Fruit fly (Drosophila melanogaster) whole organism, embryonic: Measurements from ENCODE around the gene Spn38F.

Experiments used
- Abd-B ChIP-seq: fragments of 200-800 bp; sonication (Bioruptor generic); optimal IDR thresholded peaks from 2 replicates; lab custom pipeline; 2018; ENCODE audit warnings: missing biosample characterization, mild to moderate bottlenecking, missing genetic modification characterization, moderate library complexity
- Aef1 ChIP-seq: fragments of 200-800 bp; sonication (Bioruptor generic); IDR thresholded peaks from 3 replicates; pipeline ENCODE4 v1.3.6; 2022; ENCODE audit warnings: missing biosample characterization, missing genetic modification characterization
- BtbVII ChIP-seq: fragments of 200-800 bp; sonication (Bioruptor generic); optimal IDR thresholded peaks from 3 replicates; lab custom pipeline; 2017; ENCODE audit warnings: missing biosample characterization, mild to moderate bottlenecking, missing genetic modification characterization
- CG10321 ChIP-seq: fragments of 200-800 bp; sonication (Bioruptor generic); IDR thresholded peaks from 2 replicates; pipeline ENCODE4 v1.3.6; 2022; ENCODE audit warnings: missing biosample characterization, missing genetic modification characterization
- CG11085 ChIP-seq: fragments of 200-800 bp; sonication (Bioruptor generic); IDR thresholded peaks from 2 replicates; pipeline ENCODE4 v1.3.6; 2022; ENCODE audit warnings: missing biosample characterization, missing genetic modification characterization
- CG12744 ChIP-seq: fragments of 200-800 bp; sonication (Bioruptor generic); optimal IDR thresholded peaks from 2 replicates; lab custom pipeline; 2016; ENCODE audit warnings: missing biosample characterization, missing genetic modification characterization
- CG13624 ChIP-seq: fragments of 200-800 bp; sonication (Bioruptor generic); optimal IDR thresholded peaks from 2 replicates; lab custom pipeline; 2016; ENCODE audit warnings: missing biosample characterization, missing genetic modification characterization
- CG13894 ChIP-seq: fragments of 200-800 bp; sonication (Bioruptor generic); optimal IDR thresholded peaks from 3 replicates; lab custom pipeline; 2018; ENCODE audit warnings: missing biosample characterization, mild to moderate bottlenecking, missing genetic modification characterization, moderate library complexity
- CG16863 ChIP-seq: fragments of 200-800 bp; sonication (Bioruptor generic); optimal IDR thresholded peaks from 3 replicates; lab custom pipeline; 2016; ENCODE audit warnings: missing biosample characterization, missing genetic modification characterization
- CG2120 ChIP-seq: fragments of 200-800 bp; sonication (Bioruptor generic); optimal IDR thresholded peaks from 3 replicates; lab custom pipeline; 2016; ENCODE audit warnings: missing biosample characterization, missing genetic modification characterization
- CG2202 ChIP-seq: fragments of 200-800 bp; sonication (Bioruptor generic); optimal IDR thresholded peaks from 2 replicates; lab custom pipeline; 2018; ENCODE audit warnings: missing biosample characterization, mild to moderate bottlenecking, missing genetic modification characterization
- CG3065 ChIP-seq: fragments of 200-800 bp; sonication (Bioruptor generic); optimal IDR thresholded peaks from 2 replicates; lab custom pipeline; 2016; ENCODE audit warnings: missing biosample characterization, missing genetic modification characterization
- CG3407 ChIP-seq: fragments of 200-800 bp; sonication (Bioruptor generic); optimal IDR thresholded peaks from 2 replicates; lab custom pipeline; 2018; ENCODE audit warnings: missing biosample characterization, mild to moderate bottlenecking, missing genetic modification characterization
- CG42726 ChIP-seq: fragments of 200-800 bp; sonication (Bioruptor generic); IDR thresholded peaks from 2 replicates; pipeline ENCODE4 v1.3.6; 2022; ENCODE audit warnings: missing biosample characterization, missing genetic modification characterization; ENCODE audit not compliant: partially characterized antibody
- CG6175 ChIP-seq: fragments of 200-800 bp; sonication (Bioruptor generic); IDR thresholded peaks from 3 replicates; pipeline ENCODE4 v1.3.6; 2022; ENCODE audit warnings: missing biosample characterization, missing genetic modification characterization
- CG6254 ChIP-seq: fragments of 200-800 bp; sonication (Bioruptor generic); optimal IDR thresholded peaks from 3 replicates; lab custom pipeline; 2017; ENCODE audit warnings: mild to moderate bottlenecking, missing biosample characterization, missing genetic modification reagents, missing genetic modification characterization
- CG6765 ChIP-seq: fragments of 200-800 bp; sonication (Bioruptor generic); optimal IDR thresholded peaks from 3 replicates; lab custom pipeline; 2017; ENCODE audit warnings: missing biosample characterization, mild to moderate bottlenecking, missing genetic modification characterization
- CG7357 ChIP-seq: fragments of 200-800 bp; sonication (Bioruptor generic); IDR thresholded peaks from 3 replicates; pipeline ENCODE4 v1.3.6; 2022; ENCODE audit warnings: missing biosample characterization, missing genetic modification characterization
- CG7556 ChIP-seq: fragments of 200-800 bp; sonication (Bioruptor generic); optimal IDR thresholded peaks from 2 replicates; lab custom pipeline; 2017; ENCODE audit warnings: missing biosample characterization, mild to moderate bottlenecking, missing genetic modification characterization
- CG7839 ChIP-seq: fragments of 200-800 bp; sonication (Bioruptor generic); optimal IDR thresholded peaks from 3 replicates; lab custom pipeline; 2018; ENCODE audit warnings: missing biosample characterization, mild to moderate bottlenecking, missing genetic modification characterization, moderate library complexity
- CG7928 ChIP-seq: fragments of 200-800 bp; sonication (Bioruptor generic); optimal IDR thresholded peaks from 2 replicates; lab custom pipeline; 2017; ENCODE audit warnings: missing biosample characterization, mild to moderate bottlenecking, missing genetic modification characterization
- D19B ChIP-seq: fragments of 200-800 bp; sonication (Bioruptor generic); optimal IDR thresholded peaks from 2 replicates; lab custom pipeline; 2017; ENCODE audit warnings: missing biosample characterization, mild to moderate bottlenecking, missing genetic modification characterization
- Doc2 ChIP-seq: fragments of 200-800 bp; sonication (Bioruptor generic); IDR thresholded peaks from 2 replicates; pipeline ENCODE4 v1.3.6; 2022; ENCODE audit warnings: missing biosample characterization, missing genetic modification characterization
- ERR ChIP-seq: fragments of 200-800 bp; sonication (Bioruptor generic); optimal IDR thresholded peaks from 2 replicates; lab custom pipeline; 2016; ENCODE audit warnings: missing biosample characterization, missing genetic modification characterization
- Ets97D ChIP-seq: fragments of 200-800 bp; sonication (Bioruptor generic); optimal IDR thresholded peaks from 3 replicates; lab custom pipeline; 2016; ENCODE audit warnings: missing biosample characterization, missing genetic modification characterization
- H2.0 ChIP-seq: fragments of 200-800 bp; sonication (Bioruptor generic); IDR thresholded peaks from 2 replicates; pipeline ENCODE4 v1.3.6; 2022; ENCODE audit warnings: missing biosample characterization, missing genetic modification characterization
- Hr39 ChIP-seq: fragments of >200 bp; optimal IDR thresholded peaks from 2 replicates; lab custom pipeline; 2017
- Mad ChIP-seq: fragments of 200-800 bp; sonication (Bioruptor generic); optimal IDR thresholded peaks from 2 replicates; lab custom pipeline; 2016; ENCODE audit warnings: missing biosample characterization, missing genetic modification characterization
- Oaz ChIP-seq: fragments of 200-800 bp; sonication (Bioruptor generic); IDR thresholded peaks from 2 replicates; pipeline ENCODE4 v1.3.6; 2022; ENCODE audit warnings: missing biosample characterization, missing genetic modification characterization
- TFAM ChIP-seq: fragments of 200-800 bp; sonication (Bioruptor generic); optimal IDR thresholded peaks from 2 replicates; lab custom pipeline; 2017; ENCODE audit warnings: missing biosample characterization, missing genetic modification characterization, inconsistent platforms
- Usf ChIP-seq: fragments of 200-800 bp; sonication (Bioruptor generic); optimal IDR thresholded peaks from 2 replicates; lab custom pipeline; 2017; ENCODE audit warnings: missing genotype, missing biosample characterization, missing genetic modification characterization
- ato ChIP-seq: fragments of 200-800 bp; sonication (Bioruptor generic); IDR thresholded peaks from 2 replicates; pipeline ENCODE4 v1.3.6; 2022; ENCODE audit warnings: missing biosample characterization, missing genetic modification characterization; ENCODE audit not compliant: partially characterized antibody
- bigmax ChIP-seq: fragments of 200-800 bp; sonication (Bioruptor generic); optimal IDR thresholded peaks from 2 replicates; lab custom pipeline; 2018; ENCODE audit warnings: missing biosample characterization, mild to moderate bottlenecking, missing genetic modification characterization
- cg ChIP-seq: fragments of 200-800 bp; sonication (Bioruptor generic); optimal IDR thresholded peaks from 3 replicates; lab custom pipeline; 2019; ENCODE audit warnings: missing biosample characterization, mild to moderate bottlenecking, missing genetic modification characterization, moderate library complexity
- croc ChIP-seq: fragments of 200-800 bp; sonication (Bioruptor generic); conservative IDR thresholded peaks from 3 replicates; pipeline ENCODE4 v1.3.6; 2022; ENCODE audit warnings: missing biosample characterization, missing genetic modification characterization
- da ChIP-seq: fragments of 200-800 bp; sonication (Bioruptor generic); optimal IDR thresholded peaks from 2 replicates; lab custom pipeline; 2016; ENCODE audit warnings: missing biosample characterization, missing genetic modification characterization
- dm ChIP-seq: fragments of 200-800 bp; sonication (Bioruptor generic); optimal IDR thresholded peaks from 3 replicates; lab custom pipeline; 2016; ENCODE audit warnings: missing biosample characterization, missing genetic modification characterization
- en ChIP-seq: fragments of 200-800 bp; sonication (Bioruptor generic); optimal IDR thresholded peaks from 2 replicates; lab custom pipeline; 2016; ENCODE audit warnings: missing biosample characterization, missing genetic modification characterization
- fru ChIP-seq: fragments of >200 bp; optimal IDR thresholded peaks from 2 replicates; lab custom pipeline; 2017
- gsb ChIP-seq: fragments of 200-800 bp; sonication (Bioruptor generic); IDR thresholded peaks from 2 replicates; pipeline ENCODE4 v1.3.6; 2022; ENCODE audit warnings: missing biosample characterization, missing genetic modification characterization
- jumu ChIP-seq: fragments of 200-800 bp; sonication (Bioruptor generic); optimal IDR thresholded peaks from 3 replicates; lab custom pipeline; 2016; ENCODE audit warnings: missing biosample characterization, missing genetic modification characterization
- ken ChIP-seq: fragments of 200-800 bp; sonication (Bioruptor generic); IDR thresholded peaks from 3 replicates; pipeline ENCODE4 v1.3.6; 2022; ENCODE audit warnings: missing biosample characterization, missing genetic modification characterization
- lbe ChIP-seq: fragments of 200-800 bp; sonication (Bioruptor generic); optimal IDR thresholded peaks from 2 replicates; lab custom pipeline; 2016; ENCODE audit warnings: missing biosample characterization, mild to moderate bottlenecking, missing genetic modification characterization
- luna ChIP-seq: fragments of 200-800 bp; sonication (Bioruptor generic); optimal IDR thresholded peaks from 2 replicates; lab custom pipeline; 2016; ENCODE audit warnings: missing biosample characterization, missing genetic modification characterization
- mirr ChIP-seq: fragments of 200-800 bp; sonication (Bioruptor generic); optimal IDR thresholded peaks from 3 replicates; lab custom pipeline; 2018; ENCODE audit warnings: missing biosample characterization, mild to moderate bottlenecking, missing genetic modification characterization
- oc ChIP-seq: fragments of 200-800 bp; sonication (Bioruptor generic); optimal IDR thresholded peaks from 2 replicates; lab custom pipeline; 2018; ENCODE audit warnings: missing biosample characterization, mild to moderate bottlenecking, missing genetic modification characterization, moderate library complexity
- pan ChIP-seq, 4 experiments: fragments of >200 bp in 3 of 4; fragments of 200-800 bp in 1 of 4; sonication (Bioruptor generic) in 1 of 4; optimal IDR thresholded peaks in 3 of 4; IDR thresholded peaks in 1 of 4; 2 replicates each; pipeline versions ENCODE4 v1.3.6 to Lab custom; 2017 to 2022; ENCODE audit warnings: missing biosample characterization in 2 of 4, missing genetic modification characterization in 2 of 4, mixed read lengths in 1 of 4
- phol ChIP-seq: fragments of 200-800 bp; sonication (Bioruptor generic); optimal IDR thresholded peaks from 3 replicates; lab custom pipeline; 2018; ENCODE audit warnings: missing biosample characterization, mild to moderate bottlenecking, missing genetic modification characterization, moderate library complexity
- pnt ChIP-seq: fragments of 200-800 bp; sonication (Bioruptor generic); optimal IDR thresholded peaks from 3 replicates; lab custom pipeline; 2016; ENCODE audit warnings: missing biosample characterization, missing genetic modification characterization
- sima ChIP-seq: fragments of 200-800 bp; sonication (Bioruptor generic); optimal IDR thresholded peaks from 2 replicates; lab custom pipeline; 2016; ENCODE audit warnings: missing biosample characterization, missing genetic modification characterization

The Spn38F gene

dm6 chr2L:20881353-20882079 lies 43.7 kb upstream of the Spn38F start (continued):
- TF ChIP-seq TFAM (GFP tag; lab: Kevin White, UChicago) (no peak), CG13894 (peak; percentile 59), fru (lab: Kevin White, UChicago) (no peak), jumu (peak; percentile 55), cg (no peak), D19B (GFP tag; lab: Kevin White, UChicago) (peak; percentile 31), Usf (GFP tag; lab: Kevin White, UChicago) (no peak), Aef1 (GFP tag; lab: Robert Waterston, UW) (peak; percentile 54; the same call in 2 of the 3 replicates), CG3065 (no peak), CG10321 (GFP tag; lab: Robert Waterston, UW) (no peak), Mad (no peak), H2.0 (GFP tag; lab: Robert Waterston, UW) (no peak), CG2120 (GFP tag; lab: Kevin White, UChicago) (peak; percentile 87), CG16863 (GFP tag; lab: Kevin White, UChicago) (peak; percentile 17), dm (GFP tag; lab: Kevin White, UChicago) (no peak), Doc2 (GFP tag; lab: Robert Waterston, UW) (no peak), CG42726 (no peak), sima (no peak), Oaz (GFP tag; lab: Robert Waterston, UW) (no peak), mirr (no peak), CG12744 (no peak), luna (GFP tag; lab: Kevin White, UChicago) (peak; percentile 32), CG6765 (GFP tag; lab: Kevin White, UChicago) (no peak), oc (tag; lab: Kevin White, UChicago) (no peak), CG7556 (GFP tag; lab: Kevin White, UChicago) (peak; percentile 60), CG11085 (GFP tag; lab: Robert Waterston, UW) (peak; percentile 50; the same call in 1 of the 2 replicates), phol (tag; lab: Kevin White, UChicago) (peak; percentile 27), CG2202 (no peak), CG6175 (GFP tag; lab: Robert Waterston, UW) (0 out of 3 replicates have a peak, but pooled peaks have one; percentile 28), CG7357 (GFP tag; lab: Robert Waterston, UW) (peak; percentile 60; the same call in 2 of the 3 replicates), CG3407 (peak; percentile 27), ken (0 out of 3 replicates have a peak, but pooled peaks have one; percentile 33), bigmax (GFP tag; lab: Kevin White, UChicago) (no peak), BtbVII (GFP tag; lab: Kevin White, UChicago) (no peak), en (GFP tag; lab: Kevin White, UChicago) (no peak), gsb (GFP tag; lab: Robert Waterston, UW) (no peak), Abd-B (GFP tag; lab: Kevin White, UChicago) (no peak), CG6254 (GFP tag; lab: Kevin White, UChicago) (no peak), CG7928 (GFP tag; lab: Kevin White, UChicago) (no peak), ERR (GFP tag; lab: Kevin White, UChicago) (peak; percentile 50), pnt (GFP tag; lab: Kevin White, UChicago) (peak; percentile 15), Hr39 (lab: Kevin White, UChicago) (no peak), pan (optimal IDR thresholded peaks at IDR 0.05; lab: Kevin White, UChicago) (no peak), pan (GFP tag; optimal IDR thresholded peaks at IDR 0.05 in 1 of 2, IDR thresholded peaks at IDR 0.05 in 1 of 2) (peak in 1 of 2 experiments; percentile 47), CG13624 (GFP tag; lab: Kevin White, UChicago) (peak; percentile 69), ato (no peak), CG7839 (tag; lab: Kevin White, UChicago) (peak; percentile 65), Ets97D (GFP tag; lab: Kevin White, UChicago) (no peak), da (GFP tag; lab: Kevin White, UChicago) (no peak), lbe (GFP tag; lab: Kevin White, UChicago) (peak; percentile 29), croc (no peak)
